Fruit fly (Drosophila melanogaster) whole organism, embryonic: ENCODE data around the gene CG13315.

Experiments
- Aef1 ChIP-seq: fragments of 200-800 bp; sonication (Bioruptor generic); IDR thresholded peaks from 3 replicates; pipeline ENCODE4 v1.3.6; 2022; ENCODE audit warnings: missing biosample characterization, missing genetic modification characterization
- CG10267 ChIP-seq: fragments of 200-800 bp; sonication (Bioruptor generic); optimal IDR thresholded peaks from 2 replicates; lab custom pipeline; 2018; ENCODE audit warnings: missing biosample characterization, mild to moderate bottlenecking, missing genetic modification characterization, moderate library complexity
- CG10959 ChIP-seq: fragments of 200-800 bp; sonication (Bioruptor generic); IDR thresholded peaks from 2 replicates; pipeline ENCODE4 v1.3.6; 2022; ENCODE audit warnings: missing biosample characterization, missing genetic modification characterization
- CG11093 ChIP-seq: fragments of 200-800 bp; sonication (Bioruptor generic); IDR thresholded peaks from 3 replicates; pipeline ENCODE4 v1.3.6; 2022; ENCODE audit warnings: missing biosample characterization, missing genetic modification characterization
- CG11723 ChIP-seq: fragments of 200-800 bp; sonication (Bioruptor generic); optimal IDR thresholded peaks from 2 replicates; lab custom pipeline; 2017; ENCODE audit warnings: missing biosample characterization, mild to moderate bottlenecking, missing genetic modification characterization
- CG12659 ChIP-seq: fragments of 200-800 bp; sonication (Bioruptor generic); optimal IDR thresholded peaks from 3 replicates; lab custom pipeline; 2017; ENCODE audit warnings: mild to moderate bottlenecking, missing biosample characterization, missing genetic modification reagents, missing genetic modification characterization
- CG13287 ChIP-seq: fragments of 200-800 bp; sonication (Bioruptor generic); IDR thresholded peaks from 2 replicates; pipeline ENCODE4 v1.3.6; 2022; ENCODE audit warnings: missing biosample characterization, missing genetic modification characterization; ENCODE audit not compliant: partially characterized antibody
- CG13894 ChIP-seq: fragments of 200-800 bp; sonication (Bioruptor generic); optimal IDR thresholded peaks from 3 replicates; lab custom pipeline; 2018; ENCODE audit warnings: missing biosample characterization, mild to moderate bottlenecking, missing genetic modification characterization, moderate library complexity
- CG14441 ChIP-seq: fragments of 200-800 bp; sonication (Bioruptor generic); IDR thresholded peaks from 2 replicates; pipeline ENCODE4 v1.3.6; 2022; ENCODE audit warnings: missing biosample characterization, missing genetic modification characterization
- CG15269 ChIP-seq: fragments of 200-800 bp; sonication (Bioruptor generic); optimal IDR thresholded peaks from 2 replicates; lab custom pipeline; 2018; ENCODE audit warnings: missing biosample characterization, mild to moderate bottlenecking, missing genetic modification characterization, moderate library complexity
- CG15696 ChIP-seq: fragments of 200-800 bp; sonication (Bioruptor generic); optimal IDR thresholded peaks from 2 replicates; lab custom pipeline; 2019; ENCODE audit warnings: missing biosample characterization, mild to moderate bottlenecking, missing genetic modification characterization, moderate library complexity
- CG17912 ChIP-seq: fragments of 200-800 bp; sonication (Bioruptor generic); optimal IDR thresholded peaks from 2 replicates; lab custom pipeline; 2018; ENCODE audit warnings: missing biosample characterization, mild to moderate bottlenecking, missing genetic modification characterization
- CG18262 ChIP-seq: fragments of 200-800 bp; optimal IDR thresholded peaks from 3 replicates; lab custom pipeline; 2019; ENCODE audit warnings: missing biosample characterization, mild to moderate bottlenecking, missing genetic modification characterization, moderate library complexity
- CG18619 ChIP-seq: fragments of 200-800 bp; sonication (Bioruptor generic); optimal IDR thresholded peaks from 3 replicates; lab custom pipeline; 2017; ENCODE audit warnings: missing biosample characterization, mild to moderate bottlenecking, missing genetic modification characterization
- CG2120 ChIP-seq: fragments of 200-800 bp; sonication (Bioruptor generic); optimal IDR thresholded peaks from 3 replicates; lab custom pipeline; 2016; ENCODE audit warnings: missing biosample characterization, missing genetic modification characterization
- CG2678 ChIP-seq: fragments of 200-800 bp; sonication (Bioruptor generic); optimal IDR thresholded peaks from 3 replicates; lab custom pipeline; 2019; ENCODE audit warnings: missing biosample characterization, mild to moderate bottlenecking, missing genetic modification characterization, moderate library complexity
- CG3281 ChIP-seq: fragments of 200-800 bp; sonication (Bioruptor generic); optimal IDR thresholded peaks from 3 replicates; lab custom pipeline; 2017; ENCODE audit warnings: missing biosample characterization, mild to moderate bottlenecking, missing genetic modification characterization
- CG3847 ChIP-seq: fragments of 200-800 bp; sonication (Bioruptor generic); IDR thresholded peaks from 2 replicates; pipeline ENCODE4 v1.3.6; 2022; ENCODE audit warnings: missing biosample characterization, missing genetic modification characterization
- CG43689 ChIP-seq: fragments of 200-800 bp; sonication (Bioruptor generic); IDR thresholded peaks from 2 replicates; pipeline ENCODE4 v1.3.6; 2022; ENCODE audit warnings: missing biosample characterization, missing genetic modification characterization
- CG4854 ChIP-seq: fragments of 200-800 bp; sonication (Bioruptor generic); optimal IDR thresholded peaks from 2 replicates; lab custom pipeline; 2016; ENCODE audit warnings: missing biosample characterization, missing genetic modification characterization, inconsistent platforms
- CG6689 ChIP-seq: fragments of 200-800 bp; sonication (Bioruptor generic); IDR thresholded peaks from 2 replicates; pipeline ENCODE4 v1.3.6; 2022; ENCODE audit warnings: missing biosample characterization, missing genetic modification characterization
- CG8924 ChIP-seq: fragments of 200-800 bp; optimal IDR thresholded peaks from 3 replicates; lab custom pipeline; 2019; ENCODE audit warnings: missing biosample characterization, mild to moderate bottlenecking, missing genetic modification characterization, moderate library complexity
- Dll ChIP-seq: fragments of 200-800 bp; sonication (Bioruptor generic); IDR thresholded peaks from 4 replicates; pipeline ENCODE4 v1.3.6; 2022; ENCODE audit warnings: missing biosample characterization, missing genetic modification characterization; ENCODE audit not compliant: partially characterized antibody
- E2f1 ChIP-seq: fragments of 200-800 bp; sonication (Bioruptor generic); IDR thresholded peaks from 2 replicates; pipeline ENCODE4 v1.3.6; 2022; ENCODE audit warnings: missing biosample characterization, missing genetic modification characterization
- Kr ChIP-seq: fragments of 200-800 bp; sonication (Bioruptor generic); optimal IDR thresholded peaks from 2 replicates; lab custom pipeline; 2017; ENCODE audit warnings: missing biosample characterization, mild to moderate bottlenecking, missing genetic modification characterization
- Med ChIP-seq: fragments of 200-800 bp; sonication (Bioruptor generic); peaks from one replicate; lab custom pipeline; 2016; ENCODE audit warnings: missing biosample characterization, missing genetic modification characterization, mild to moderate bottlenecking, inconsistent platforms, moderate library complexity
- Nf-YC ChIP-seq: fragments of 200-800 bp; optimal IDR thresholded peaks from 3 replicates; lab custom pipeline; 2019; ENCODE audit warnings: missing biosample characterization, mild to moderate bottlenecking, missing genetic modification characterization, moderate library complexity
- Oli ChIP-seq: fragments of 200-800 bp; sonication (Bioruptor generic); optimal IDR thresholded peaks from 2 replicates; lab custom pipeline; 2018; ENCODE audit warnings: missing biosample characterization, mild to moderate bottlenecking, missing genetic modification characterization, moderate library complexity
- Pdp1 ChIP-seq, 2 experiments: fragments of 200-800 bp; sonication (Bioruptor generic); optimal IDR thresholded peaks; 3 replicates each; lab custom pipeline; 2016; ENCODE audit warnings: missing biosample characterization in 2 of 2, missing genetic modification characterization in 2 of 2, mild to moderate bottlenecking in 1 of 2, moderate library complexity in 1 of 2
- Sry-β ChIP-seq: fragments of 200-800 bp; sonication (Bioruptor generic); optimal IDR thresholded peaks from 2 replicates; lab custom pipeline; 2018; ENCODE audit warnings: missing biosample characterization, mild to moderate bottlenecking, missing genetic modification characterization, moderate library complexity
- Sry-δ ChIP-seq: fragments of 200-800 bp; sonication (Bioruptor generic); optimal IDR thresholded peaks from 2 replicates; lab custom pipeline; 2016; ENCODE audit warnings: missing biosample characterization, missing genetic modification characterization
- ac ChIP-seq: fragments of 200-800 bp; sonication (Bioruptor generic); optimal IDR thresholded peaks from 3 replicates; lab custom pipeline; 2017; ENCODE audit warnings: missing biosample characterization, mild to moderate bottlenecking, missing genetic modification characterization
- bigmax ChIP-seq: fragments of 200-800 bp; sonication (Bioruptor generic); optimal IDR thresholded peaks from 2 replicates; lab custom pipeline; 2018; ENCODE audit warnings: missing biosample characterization, mild to moderate bottlenecking, missing genetic modification characterization
- btn ChIP-seq: fragments of 200-800 bp; sonication (Bioruptor generic); optimal IDR thresholded peaks from 2 replicates; lab custom pipeline; 2016; ENCODE audit warnings: missing biosample characterization, missing genetic modification characterization
- caup ChIP-seq: fragments of 200-800 bp; sonication (Bioruptor generic); optimal IDR thresholded peaks from 3 replicates; lab custom pipeline; 2017; ENCODE audit warnings: missing biosample characterization, mild to moderate bottlenecking, missing genetic modification characterization, moderate library complexity; ENCODE audit not compliant: severe bottlenecking
- ci ChIP-seq: fragments of 200-800 bp; sonication (Bioruptor generic); IDR thresholded peaks from 3 replicates; pipeline ENCODE4 v1.3.6; 2022; ENCODE audit warnings: missing biosample characterization, missing genetic modification characterization
- dmrt11E ChIP-seq: fragments of 200-800 bp; sonication (Bioruptor generic); optimal IDR thresholded peaks from 3 replicates; lab custom pipeline; 2018; ENCODE audit warnings: missing biosample characterization, mild to moderate bottlenecking, missing genetic modification characterization, moderate library complexity
- dmrt99B ChIP-seq: fragments of 200-800 bp; sonication (Bioruptor generic); optimal IDR thresholded peaks from 2 replicates; lab custom pipeline; 2018; ENCODE audit warnings: missing biosample characterization, mild to moderate bottlenecking, missing genetic modification characterization, moderate library complexity
- en ChIP-seq: fragments of 200-800 bp; sonication (Bioruptor generic); optimal IDR thresholded peaks from 2 replicates; lab custom pipeline; 2016; ENCODE audit warnings: missing biosample characterization, missing genetic modification characterization
- esg ChIP-seq: fragments of 200-800 bp; sonication (Bioruptor generic); conservative IDR thresholded peaks from 2 replicates; pipeline ENCODE4 v1.3.6; 2022; ENCODE audit warnings: missing biosample characterization, missing genetic modification characterization
- eve ChIP-seq, 2 experiments: fragments of >200 bp; optimal IDR thresholded peaks; 2 replicates each; lab custom pipeline; 2017; ENCODE audit warnings: missing biosample characterization in 2 of 2, missing genetic modification characterization in 2 of 2
- fu2 ChIP-seq: fragments of 200-800 bp; sonication (Bioruptor generic); optimal IDR thresholded peaks from 2 replicates; lab custom pipeline; 2016; ENCODE audit warnings: missing biosample characterization, missing genetic modification characterization
- grn ChIP-seq: fragments of 200-800 bp; sonication (Bioruptor generic); optimal IDR thresholded peaks from 3 replicates; lab custom pipeline; 2017; ENCODE audit warnings: missing biosample characterization, missing genetic modification characterization
- her ChIP-seq: fragments of 200-800 bp; sonication (Bioruptor generic); optimal IDR thresholded peaks from 2 replicates; lab custom pipeline; 2016; ENCODE audit warnings: missing biosample characterization, missing genetic modification characterization
- lilli ChIP-seq: fragments of 200-800 bp; sonication (Bioruptor generic); optimal IDR thresholded peaks from 3 replicates; lab custom pipeline; 2016; ENCODE audit warnings: missing biosample characterization, missing genetic modification characterization
- mld ChIP-seq: fragments of 200-800 bp; sonication (Bioruptor generic); IDR thresholded peaks from 3 replicates; pipeline ENCODE4 v1.3.6; 2022; ENCODE audit warnings: missing biosample characterization, missing genetic modification characterization; ENCODE audit not compliant: partially characterized antibody
- onecut ChIP-seq: fragments of 200-800 bp; sonication (Bioruptor generic); IDR thresholded peaks from 2 replicates; pipeline ENCODE4 v1.3.6; 2022; ENCODE audit warnings: missing biosample characterization, missing genetic modification characterization
- org-1 ChIP-seq: fragments of 200-800 bp; sonication (Bioruptor generic); optimal IDR thresholded peaks from 2 replicates; lab custom pipeline; 2017; ENCODE audit warnings: missing biosample characterization, missing genetic modification characterization
- so ChIP-seq: fragments of 200-800 bp; sonication (Bioruptor generic); IDR thresholded peaks from 3 replicates; pipeline ENCODE4 v1.3.6; 2022; ENCODE audit warnings: missing biosample characterization, missing genetic modification characterization

The CG13315 gene

dm6 chr3L:9127690-9128458 lies 31.2 kb downstream of the CG13315 start (continued):
- TF ChIP-seq CG43689 (GFP tag; lab: Robert Waterston, UW) (no peak), caup (GFP tag; lab: Kevin White, UChicago) (peak; percentile 55), CG4854 (GFP tag; lab: Kevin White, UChicago) (peak; percentile 23), Oli (peak; percentile 63), eve (GFP tag; optimal IDR thresholded peaks at IDR 0.05; lab: Kevin White, UChicago) (peak in 1 of 2 experiments; percentile 86), Aef1 (GFP tag; lab: Robert Waterston, UW) (peak; percentile 41; the same call in 1 of the 3 replicates), Med (GFP tag; lab: Kevin White, UChicago) (peak; percentile 88), her (GFP tag; lab: Kevin White, UChicago) (peak; percentile 64), CG3847 (GFP tag; lab: Robert Waterston, UW) (0 out of 2 replicates have a peak, but pooled peaks have one; percentile 21), CG17912 (GFP tag; lab: Kevin White, UChicago) (no peak), CG15269 (tag; lab: Kevin White, UChicago) (peak; percentile 57), Pdp1 (GFP tag; optimal IDR thresholded peaks at IDR 0.05; lab: Kevin White, UChicago) (peak; percentile 74 to 81), CG6689 (peak; percentile 66; the same call in 1 of the 2 replicates), CG15696 (peak; percentile 38), CG11723 (no peak), CG13894 (tag; lab: Kevin White, UChicago) (peak; percentile 32), bigmax (GFP tag; lab: Kevin White, UChicago) (no peak), esg (GFP tag; lab: Robert Waterston, UW) (no peak), CG14441 (GFP tag; lab: Robert Waterston, UW) (no peak), E2f1 (GFP tag; lab: Robert Waterston, UW) (peak; percentile 38; the same call in 1 of the 2 replicates), en (peak; percentile 28), CG10267 (tag; lab: Kevin White, UChicago) (peak; percentile 11), CG11093 (no peak), Dll (GFP tag; lab: Robert Waterston, UW) (no peak), btn (GFP tag; lab: Kevin White, UChicago) (peak; percentile 54), fu2 (peak; percentile 35), CG18619 (peak; percentile 58), ci (no peak), so (GFP tag; lab: Robert Waterston, UW) (no peak), Nf-YC (tag; lab: Kevin White, UChicago) (peak; percentile 3), grn (GFP tag; lab: Kevin White, UChicago) (peak; percentile 10), Sry-δ (GFP tag; lab: Kevin White, UChicago) (peak; percentile 2), lilli (GFP tag; lab: Kevin White, UChicago) (peak; percentile 66), CG2120 (GFP tag; lab: Kevin White, UChicago) (peak; percentile 76), ac (GFP tag; lab: Kevin White, UChicago) (no peak), Kr (GFP tag; lab: Kevin White, UChicago) (no peak), org-1 (GFP tag; lab: Kevin White, UChicago) (peak; percentile 45), dmrt99B (tag; lab: Kevin White, UChicago) (peak; percentile 71), Sry-β (GFP tag; lab: Kevin White, UChicago) (no peak), CG13287 (GFP tag; lab: Robert Waterston, UW) (no peak), CG3281 (GFP tag; lab: Kevin White, UChicago) (peak; percentile 69), CG12659 (GFP tag; lab: Kevin White, UChicago) (peak; percentile 46), dmrt11E (peak; percentile 36), CG2678 (tag; lab: Kevin White, UChicago) (peak; percentile 74), mld (no peak), CG18262 (tag; lab: Kevin White, UChicago) (peak; percentile 68), CG8924 (peak; percentile 48), CG10959 (GFP tag; lab: Robert Waterston, UW) (no peak), onecut (GFP tag; lab: Robert Waterston, UW) (no peak)
